Worm (Caenorhabditis elegans) whole organism, midembryonic: ENCODE data around the gene vab-3.

Experiments
- T22C8.4 ChIP-seq: fragments of 200-800 bp; sonication (Bioruptor generic); IDR thresholded peaks from 2 replicates; pipeline ENCODE4 v1.3.6; 2022; ENCODE audit warnings: missing genetic modification characterization, missing compliant biosample characterization
- ztf-23 ChIP-seq: fragments of 200-800 bp; sonication (Bioruptor generic); IDR thresholded peaks from 2 replicates; pipeline ENCODE4 v1.3.6; 2022; ENCODE audit warnings: missing genetic modification reagents, missing genetic modification characterization, missing compliant biosample characterization
- ztf-29 ChIP-seq: fragments of 200-800 bp; sonication (Bioruptor generic); IDR thresholded peaks from 2 replicates; pipeline ENCODE4 v1.3.6; 2022; ENCODE audit warnings: missing genetic modification reagents, missing genetic modification characterization, missing compliant biosample characterization

DNA sequence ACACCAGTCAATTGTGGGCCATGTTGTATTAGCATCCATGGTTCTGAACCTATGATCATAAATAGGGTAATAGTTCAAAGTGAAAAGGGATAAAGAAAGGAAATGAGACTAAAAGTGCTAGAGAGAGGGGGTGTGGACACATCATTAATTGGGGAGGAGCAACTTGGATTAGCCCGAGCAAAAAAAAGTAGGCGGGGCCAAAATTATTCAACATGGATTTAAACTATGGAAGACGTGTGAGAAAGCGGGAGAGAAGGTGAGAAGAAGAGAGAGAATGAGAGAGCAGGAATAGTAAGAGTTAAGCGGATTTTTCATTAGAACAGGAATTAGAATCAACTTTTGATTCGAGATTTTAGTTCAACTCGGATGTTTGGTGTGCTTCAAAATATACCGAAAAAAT is 36.1 kb upstream of the vab-3 start, which contains the start of gene C39B10.1:
- TF ChIP-seq ztf-23 (GFP tag; lab: Robert Waterston, UW) (no peak), T22C8.4 (GFP tag; lab: Robert Waterston, UW) (no peak), ztf-29 (GFP tag; lab: Robert Waterston, UW) (no peak)
